Fruit fly (Drosophila melanogaster) whole organism, pupa: ENCODE data around the gene Osi15.

Source experiments
- CG34367 ChIP-seq: fragments of 200-800 bp; sonication (Bioruptor generic); optimal IDR thresholded peaks from 2 replicates; lab custom pipeline; 2018; ENCODE audit warnings: missing biosample characterization, mild to moderate bottlenecking, missing genetic modification characterization
- CG8159 ChIP-seq: fragments of 200-800 bp; sonication (Bioruptor generic); optimal IDR thresholded peaks from 3 replicates; lab custom pipeline; 2018; ENCODE audit warnings: missing biosample characterization, mild to moderate bottlenecking, missing genetic modification characterization, moderate library complexity
- EcR ChIP-seq: fragments of 200-800 bp; sonication (Bioruptor generic); optimal IDR thresholded peaks from 3 replicates; lab custom pipeline; 2019; ENCODE audit warnings: missing biosample characterization, missing genetic modification characterization, mild to moderate bottlenecking, moderate library complexity, missing genetic modification reagents
- Snoo ChIP-seq: fragments of 200-800 bp; sonication (Bioruptor generic); optimal IDR thresholded peaks from 3 replicates; lab custom pipeline; 2017; ENCODE audit warnings: missing biosample characterization, mild to moderate bottlenecking, missing genetic modification characterization, inconsistent platforms

- TF ChIP-seq CG8159, result no peak
- no peak for TF ChIP-seq Snoo (tag; lab: Kevin White, UChicago)
- no peak for TF ChIP-seq CG34367 (tag; lab: Kevin White, UChicago)
- TF ChIP-seq EcR, result no peak
These were observed 4.4 kb upstream of the Osi15 start for dm6 chr3R:6297164-6297563.
